Worm (Caenorhabditis elegans) whole organism, midembryonic: ENCODE data around the gene str-193.

ENCODE experiments used
- flt-1 ChIP-seq: fragments of 200-800 bp; sonication (Bioruptor generic); IDR thresholded peaks from 2 replicates; pipeline ENCODE4 v1.3.6; 2022; ENCODE audit warnings: missing genetic modification characterization, missing compliant biosample characterization
- klf-2 ChIP-seq: fragments of 200-800 bp; sonication (Bioruptor generic); conservative IDR thresholded peaks from 2 replicates; pipeline ENCODE4 v1.3.6; 2022; ENCODE audit warnings: missing genetic modification reagents, missing genetic modification characterization, missing compliant biosample characterization
- ref-1 ChIP-seq: fragments of 200-800 bp; sonication (Bioruptor generic); conservative IDR thresholded peaks from 2 replicates; pipeline ENCODE4 v1.3.6; 2022; ENCODE audit warnings: missing genetic modification reagents, missing genetic modification characterization, missing compliant biosample characterization
- ztf-23 ChIP-seq: fragments of 200-800 bp; sonication (Bioruptor generic); IDR thresholded peaks from 2 replicates; pipeline ENCODE4 v1.3.6; 2022; ENCODE audit warnings: missing genetic modification reagents, missing genetic modification characterization, missing compliant biosample characterization

- no peak for TF ChIP-seq ref-1 (GFP tag; lab: Robert Waterston, UW)
- no peak for TF ChIP-seq flt-1 (GFP tag; lab: Robert Waterston, UW)
- TF ChIP-seq ztf-23: no peak
- TF ChIP-seq klf-2 (GFP tag; lab: Robert Waterston, UW): no peak
Observed at ce11 chrV:9779418-9779817, 42.2 kb downstream of the str-193 start, which contains the start of gene F46B6.4.
